Worm (Caenorhabditis elegans): ENCODE data around the gene nspc-5.

nspc-5 gene

DNA sequence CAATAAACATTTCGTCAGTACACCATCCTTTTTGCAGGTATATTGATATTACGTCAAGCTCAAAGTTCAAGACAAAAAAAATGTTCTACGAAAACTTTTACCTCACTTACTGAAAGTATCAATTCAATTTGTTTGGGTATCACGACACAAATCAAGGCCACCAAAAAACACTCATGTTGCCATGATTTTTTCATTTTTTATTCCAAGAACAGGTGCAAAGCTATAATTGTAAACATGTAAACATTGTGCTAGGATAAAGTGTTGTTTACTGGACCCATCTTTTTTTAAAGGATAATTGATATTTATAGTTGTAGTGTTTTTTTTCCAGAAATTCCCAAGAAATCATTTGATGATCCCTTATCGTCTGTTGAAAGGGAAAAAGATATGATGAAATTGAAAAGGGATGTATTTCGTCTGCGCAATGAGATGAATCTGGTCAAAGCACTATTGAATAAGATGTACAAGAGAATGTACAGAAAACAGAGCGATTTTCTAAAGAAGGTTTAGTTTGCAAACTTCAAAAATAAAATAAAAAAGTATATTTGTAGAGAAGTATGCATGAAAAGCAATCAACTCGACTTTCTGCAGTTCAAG lies 44.3 kb downstream of the nspc-5 start:
- no peak for TF ChIP-seq somi-1 (GFP tag; optimal IDR thresholded peaks at IDR 0.05)

DNA sequence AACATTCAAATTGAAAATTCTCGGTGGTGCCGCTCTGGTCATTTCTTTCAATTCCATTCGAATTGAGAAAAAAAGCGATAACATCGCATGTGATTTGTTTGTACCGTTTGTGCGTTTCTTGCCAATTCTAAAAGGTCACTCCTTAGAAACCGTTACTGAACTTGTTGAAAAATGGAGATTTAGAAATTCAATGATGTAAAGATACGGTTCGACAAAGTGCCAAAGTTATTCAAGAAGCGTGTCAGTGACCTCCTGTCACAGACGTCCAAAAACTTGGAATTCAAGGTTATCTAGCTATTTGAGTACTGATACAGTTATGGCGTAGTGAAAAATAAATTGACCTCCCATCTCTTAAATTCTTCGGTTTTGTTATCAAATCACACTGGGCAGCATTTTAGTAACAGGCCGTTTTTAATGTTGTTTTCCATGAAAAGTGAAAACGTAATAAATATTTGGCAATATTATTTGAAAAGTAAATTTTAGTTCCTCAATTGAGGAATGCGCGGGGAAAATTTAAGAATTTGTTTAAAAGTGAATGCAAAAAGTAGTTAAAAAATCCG lies 46.4 kb downstream of the nspc-5 start:
- no peak for TF ChIP-seq ztf-28 (GFP tag; IDR thresholded peaks at IDR 0.05)

DNA sequence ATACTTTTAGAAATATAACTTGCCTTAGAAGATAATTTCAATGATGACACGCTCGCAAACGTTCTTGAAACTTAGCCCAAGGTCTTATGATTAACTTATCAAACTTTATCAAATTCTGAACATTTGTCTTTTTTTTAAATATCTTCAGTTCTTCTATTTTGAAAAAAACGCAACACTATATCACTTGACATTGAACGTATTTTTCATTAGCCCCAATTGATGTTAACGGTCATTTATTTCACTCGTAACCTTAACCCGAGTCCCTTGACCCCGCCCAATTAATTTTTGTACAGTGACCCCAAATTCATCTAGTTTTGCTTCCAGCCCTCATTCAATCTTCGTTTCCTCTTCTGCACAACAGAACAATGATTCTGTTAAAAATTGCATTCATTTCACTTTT lies 47.3 kb downstream of the nspc-5 start, which contains the start of gene F18E9.3:
Gene F18E9.3 (plus strand): TSS at position 311 of the 400 bp plus-strand sequence.
- TF ChIP-seq ztf-22 (GFP tag; optimal IDR thresholded peaks at IDR 0.05) (no peak), rpc-1 (optimal IDR thresholded peaks at IDR 0.05) (no peak), rpc-1 (tag; optimal IDR thresholded peaks at IDR 0.05) (no peak), F23B12.7 (tag; optimal IDR thresholded peaks at IDR 0.05; ENCODE audit: insufficient read depth) (no peak), pbrm-1 (GFP tag; IDR thresholded peaks at IDR 0.05) (no peak), ceh-79 (tag; optimal IDR thresholded peaks at IDR 0.05) (no peak), tlf-1 (GFP tag; optimal IDR thresholded peaks at IDR 0.05) (no peak), cebp-1 (GFP tag; IDR thresholded peaks at IDR 0.05) (no peak), cebp-1 (tag; optimal IDR thresholded peaks at IDR 0.05) (no peak), ceh-40 (GFP tag; IDR thresholded peaks at IDR 0.05) (no peak)
